Fruit fly (Drosophila melanogaster): ENCODE data around the gene fng.

DNA sequence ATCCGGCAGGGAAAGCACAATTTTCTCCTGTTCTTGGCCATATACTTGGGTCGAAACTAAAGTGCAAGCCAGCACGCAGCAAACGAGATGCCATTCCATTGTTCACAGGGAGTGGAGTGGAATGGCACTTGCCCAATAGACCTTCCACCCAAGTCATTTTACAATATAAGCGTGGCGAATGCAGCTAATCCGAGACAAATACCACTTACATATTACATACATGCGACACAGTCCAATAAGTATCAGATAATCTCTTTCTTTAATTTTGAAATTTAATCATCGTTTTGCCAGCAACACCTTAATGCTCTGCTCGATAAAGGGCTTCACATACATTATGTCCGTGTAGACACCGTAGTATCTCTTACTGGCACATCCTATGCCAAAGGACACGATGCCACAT lies 12.0 kb upstream of the fng start, which contains the start of gene CG11037:
- TF ChIP-seq psq (GFP tag; optimal IDR thresholded peaks at IDR 0.05) (no peak), foxo (GFP tag; optimal IDR thresholded peaks at IDR 0.05) (no peak), usp (GFP tag; optimal IDR thresholded peaks at IDR 0.05) (no peak), Abd-B (GFP tag; optimal IDR thresholded peaks at IDR 0.05) (no peak), Vsx2 (GFP tag; optimal IDR thresholded peaks at IDR 0.05; ENCODE audit: partially characterized antibody) (no peak), N (GFP tag; optimal IDR thresholded peaks at IDR 0.05) (no peak), CG32264 (GFP tag; optimal IDR thresholded peaks at IDR 0.05) (no peak), brk (GFP tag; optimal IDR thresholded peaks at IDR 0.05) (no peak), sage (GFP tag; optimal IDR thresholded peaks at IDR 0.05) (no peak), CG9705 (GFP tag; optimal IDR thresholded peaks at IDR 0.05) (no peak)
